Worm (Caenorhabditis elegans) whole organism, L4 larva: ENCODE results near the gene T20B5.2.

Source experiments
- arid-1 ChIP-seq: fragments of 200-800 bp; sonication (Bioruptor generic); conservative IDR thresholded peaks from 2 replicates; pipeline ENCODE4 v1.3.6; 2022; ENCODE audit warnings: missing genetic modification reagents, missing genetic modification characterization, missing compliant biosample characterization
- dmd-6 ChIP-seq: fragments of 200-800 bp; sonication (Bioruptor generic); IDR thresholded peaks from 2 replicates; pipeline ENCODE4 v1.3.6; 2022; ENCODE audit warnings: missing genetic modification reagents, missing genetic modification characterization, missing compliant biosample characterization
- lin-13 ChIP-seq: fragments of 150-350 bp; optimal IDR thresholded peaks from 2 replicates; lab custom pipeline; 2014; ENCODE audit warnings: missing biosample characterization, missing genetic modification reagents, missing genetic modification characterization
- nhr-237 ChIP-seq: sonication (generic microtip); optimal IDR thresholded peaks from 2 replicates; lab custom pipeline; 2017; ENCODE audit warnings: missing biosample characterization, missing genetic modification characterization
- nhr-76 ChIP-seq: fragments of 150-350 bp; optimal IDR thresholded peaks from 2 replicates; lab custom pipeline; 2014; ENCODE audit warnings: missing biosample characterization, missing genetic modification characterization
- snpc-4 ChIP-seq: fragments of 150-350 bp; optimal IDR thresholded peaks from 2 replicates; lab custom pipeline; 2014; ENCODE audit warnings: missing biosample characterization, missing genetic modification characterization
- tag-97 ChIP-seq: fragments of 200-800 bp; sonication (Bioruptor generic); IDR thresholded peaks from 2 replicates; pipeline ENCODE4 v1.3.6; 2022; ENCODE audit warnings: missing genetic modification characterization, missing compliant biosample characterization
- zag-1 ChIP-seq: fragments of 150-350 bp; optimal IDR thresholded peaks from 2 replicates; lab custom pipeline; 2014; ENCODE audit warnings: missing biosample characterization, missing genetic modification characterization

DNA sequence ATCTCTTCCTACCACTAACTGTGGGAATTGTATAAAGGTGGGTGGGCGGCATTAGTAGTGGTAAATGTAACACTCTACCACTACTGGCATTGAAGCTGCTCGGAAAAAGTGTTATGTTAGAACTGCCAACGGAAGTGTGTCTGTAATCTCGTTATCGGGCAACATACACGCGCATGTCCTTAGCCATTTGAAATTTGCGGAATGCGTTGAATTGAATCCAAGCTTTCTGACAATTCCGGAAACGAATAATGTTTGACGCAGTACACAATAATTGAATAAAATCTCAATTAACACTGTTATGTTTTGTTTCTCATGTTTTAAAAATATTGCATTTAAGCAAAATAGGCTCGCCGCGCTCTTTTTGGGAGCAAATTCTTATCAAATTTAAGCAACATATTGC lies 6.0 kb upstream of the T20B5.2 start:
- no peak for TF ChIP-seq nhr-76
- TF ChIP-seq dmd-6 (GFP tag; lab: Robert Waterston, UW), result no peak
- no peak for TF ChIP-seq zag-1 (tag; lab: Kevin White, UChicago)
- no peak for TF ChIP-seq nhr-237 (tag; lab: Kevin White, UChicago)
- no peak for TF ChIP-seq lin-13
- TF ChIP-seq snpc-4 (tag; lab: Kevin White, UChicago), result no peak
- TF ChIP-seq arid-1 (GFP tag; lab: Robert Waterston, UW), result no peak
- TF ChIP-seq tag-97 (GFP tag; lab: Robert Waterston, UW), result no peak
